Fruit fly (Drosophila melanogaster): ENCODE data around the gene NPF.

DNA sequence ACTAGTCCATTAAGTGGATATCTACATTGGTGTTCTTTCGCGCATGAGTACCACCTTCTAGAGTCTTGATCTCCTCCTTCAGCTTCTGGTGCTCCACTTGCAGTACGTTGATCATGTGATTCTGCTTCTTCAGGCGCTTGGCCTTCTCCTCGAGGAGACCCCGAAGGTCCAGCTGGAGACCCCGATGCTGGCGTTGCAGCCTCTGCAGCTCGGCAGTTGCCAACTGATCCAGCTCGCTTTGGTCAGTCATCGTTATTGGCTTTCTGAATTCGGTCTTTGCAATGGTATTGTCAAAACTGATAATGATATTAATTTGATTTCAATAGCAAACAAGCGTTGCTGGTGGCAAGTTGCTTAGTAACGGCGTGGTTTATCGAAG lies 15.3 kb downstream of the NPF start, which contains the start of gene Ccdc114:
- TF ChIP-seq usp (GFP tag; optimal IDR thresholded peaks at IDR 0.05) (no peak), CG8478 (optimal IDR thresholded peaks at IDR 0.05) (no peak), psq (optimal IDR thresholded peaks at IDR 0.05) (no peak), pan (optimal IDR thresholded peaks at IDR 0.05) (no peak), EcR (GFP tag; optimal IDR thresholded peaks at IDR 0.05) (no peak)
